Fruit fly (Drosophila melanogaster): ENCODE results near the gene CG31140.
A peak's percentile ranks its signal among the peaks of the same experiment; 100 is the strongest.

The CG31140 gene

dm6 chr3R:24006449-24007159 lies 43.6 kb downstream of the CG31140 start (continued):
- TF ChIP-seq CG7271 (tag; optimal IDR thresholded peaks at IDR 0.05) (no peak), exex (tag; optimal IDR thresholded peaks at IDR 0.05) (no peak), ind (GFP tag; optimal IDR thresholded peaks at IDR 0.05) (no peak), Jarid2 (GFP tag; optimal IDR thresholded peaks at IDR 0.05) (peak; percentile 37), Aef1 (GFP tag; IDR thresholded peaks at IDR 0.05) (0 out of 3 replicates have a peak, but pooled peaks have one; percentile 26), grn (GFP tag; optimal IDR thresholded peaks at IDR 0.05) (peak; percentile 53), fd96Cb (tag; optimal IDR thresholded peaks at IDR 0.05) (no peak), peb (GFP tag; IDR thresholded peaks at IDR 0.05) (0 out of 2 replicates have a peak, but pooled peaks have one; percentile 7), tup (GFP tag; optimal IDR thresholded peaks at IDR 0.05) (no peak), CG18619 (GFP tag; optimal IDR thresholded peaks at IDR 0.05) (no peak), Sox102F (GFP tag; optimal IDR thresholded peaks at IDR 0.05) (peak; percentile 8), ash1 (GFP tag; optimal IDR thresholded peaks at IDR 0.05) (no peak), unpg (GFP tag; optimal IDR thresholded peaks at IDR 0.05) (no peak), ewg (GFP tag; optimal IDR thresholded peaks at IDR 0.05) (no peak), CG8281 (tag; optimal IDR thresholded peaks at IDR 0.05) (no peak), usp (GFP tag; optimal IDR thresholded peaks at IDR 0.05) (no peak), gro (GFP tag; optimal IDR thresholded peaks at IDR 0.05) (no peak), CG12071 (GFP tag; optimal IDR thresholded peaks at IDR 0.05) (no peak), bbx (GFP tag; IDR thresholded peaks at IDR 0.05; ENCODE audit: partially characterized antibody) (no peak), ranshi (GFP tag; IDR thresholded peaks at IDR 0.05) (0 out of 2 replicates have a peak, but pooled peaks have one; percentile 4), Opbp (GFP tag; IDR thresholded peaks at IDR 0.05; ENCODE audit: partially characterized antibody) (0 out of 3 replicates have a peak, but pooled peaks have one; percentile 16), Rx (GFP tag; IDR thresholded peaks at IDR 0.05) (no peak), disco-r (GFP tag; optimal IDR thresholded peaks at IDR 0.05) (no peak), H2.0 (GFP tag; IDR thresholded peaks at IDR 0.05) (no peak), Nf-YC (tag; optimal IDR thresholded peaks at IDR 0.05) (no peak), CG11093 (GFP tag; IDR thresholded peaks at IDR 0.05) (no peak), CG2678 (tag; optimal IDR thresholded peaks at IDR 0.05) (peak; percentile 45), HmgD (GFP tag; optimal IDR thresholded peaks at IDR 0.05) (no peak), CG10543 (GFP tag; optimal IDR thresholded peaks at IDR 0.05) (peak; percentile 15), CG12942 (GFP tag; optimal IDR thresholded peaks at IDR 0.05) (no peak), fu2 (GFP tag; optimal IDR thresholded peaks at IDR 0.05) (no peak), Usf (GFP tag; optimal IDR thresholded peaks at IDR 0.05) (no peak), CG1602 (GFP tag; optimal IDR thresholded peaks at IDR 0.05) (no peak), Stat92E (GFP tag; optimal IDR thresholded peaks at IDR 0.05) (no peak), Dp (GFP tag; optimal IDR thresholded peaks at IDR 0.05) (no peak), Mes4 (GFP tag; optimal IDR thresholded peaks at IDR 0.05) (no peak), CG3407 (GFP tag; optimal IDR thresholded peaks at IDR 0.05) (no peak), CG15011 (GFP tag; optimal IDR thresholded peaks at IDR 0.05) (no peak), HmgZ (tag; optimal IDR thresholded peaks at IDR 0.05) (peak; percentile 13), CG43689 (GFP tag; IDR thresholded peaks at IDR 0.05) (no peak), CG9437 (GFP tag; optimal IDR thresholded peaks at IDR 0.05) (no peak), ab (GFP tag; optimal IDR thresholded peaks at IDR 0.05) (no peak), toy (GFP tag; IDR thresholded peaks at IDR 0.05) (no peak), CG6272 (GFP tag; IDR thresholded peaks at IDR 0.05) (no peak), D19B (GFP tag; optimal IDR thresholded peaks at IDR 0.05) (no peak), CG30431 (GFP tag; optimal IDR thresholded peaks at IDR 0.05) (no peak), CG8359 (GFP tag; optimal IDR thresholded peaks at IDR 0.05; ENCODE audit: borderline replicate concordance) (no peak), emc (GFP tag; optimal IDR thresholded peaks at IDR 0.05) (no peak), repo (GFP tag; optimal IDR thresholded peaks at IDR 0.05) (no peak)

All from whole organism, embryonic.